Worm (Caenorhabditis elegans) whole organism, young adult: Measurements from ENCODE around the gene far-4.

Experiments
- B0035.1 ChIP-seq: sonication (generic microtip); optimal IDR thresholded peaks from 2 replicates; lab custom pipeline; 2016; ENCODE audit warnings: missing genetic modification characterization, mild to moderate bottlenecking, missing compliant biosample characterization, missing genotype, missing genetic modification reagents
- C06A6.2 ChIP-seq: fragments of 200-800 bp; sonication (Bioruptor generic); conservative IDR thresholded peaks from 2 replicates; pipeline ENCODE4 v1.3.6; 2022; ENCODE audit warnings: missing genetic modification characterization, missing compliant biosample characterization
- D2030.7 ChIP-seq: fragments of 200-800 bp; sonication (Bioruptor generic); IDR thresholded peaks from 2 replicates; pipeline ENCODE4 v1.3.6; 2022; ENCODE audit warnings: missing genetic modification reagents, missing genetic modification characterization, missing compliant biosample characterization
- F49E8.2 ChIP-seq: sonication (generic microtip); optimal IDR thresholded peaks from 3 replicates; lab custom pipeline; 2017; ENCODE audit warnings: missing genetic modification characterization, mild to moderate bottlenecking, missing compliant biosample characterization, antibody characterized with exemption, moderate library complexity; ENCODE audit not compliant: insufficient read depth
- Y95B8A.8 ChIP-seq: fragments of 200-800 bp; sonication (Bioruptor generic); IDR thresholded peaks from 2 replicates; pipeline ENCODE4 v1.3.6; 2022; ENCODE audit warnings: missing genetic modification reagents, missing genetic modification characterization, missing compliant biosample characterization
- aptf-2 ChIP-seq: fragments of 200-800 bp; sonication (Bioruptor generic); conservative IDR thresholded peaks from 2 replicates; pipeline ENCODE4 v1.3.6; 2022; ENCODE audit warnings: missing genetic modification reagents, missing genetic modification characterization, missing compliant biosample characterization
- aptf-3 ChIP-seq: fragments of 200-800 bp; sonication (Bioruptor generic); IDR thresholded peaks from 2 replicates; pipeline ENCODE4 v1.3.6; 2022; ENCODE audit warnings: missing genetic modification characterization, missing compliant biosample characterization
- attf-3 ChIP-seq: fragments of 200-800 bp; sonication (Bioruptor generic); conservative IDR thresholded peaks from 2 replicates; pipeline ENCODE4 v1.3.6; 2022; ENCODE audit warnings: missing genetic modification reagents, missing genetic modification characterization, missing compliant biosample characterization
- ceh-58 ChIP-seq: fragments of 200-800 bp; sonication (Bioruptor generic); IDR thresholded peaks from 2 replicates; pipeline ENCODE4 v1.3.6; 2022; ENCODE audit warnings: missing genetic modification characterization, missing compliant biosample characterization
- him-1 ChIP-seq: sonication (generic microtip); optimal IDR thresholded peaks from 2 replicates; lab custom pipeline; 2016; ENCODE audit warnings: missing genotype, missing genetic modification reagents, missing genetic modification characterization, missing compliant biosample characterization
- hmg-1.2 ChIP-seq: fragments of 200-800 bp; sonication (Bioruptor generic); IDR thresholded peaks from 2 replicates; pipeline ENCODE4 v1.3.6; 2022; ENCODE audit warnings: missing genetic modification reagents, missing genetic modification characterization, missing compliant biosample characterization
- let-607 ChIP-seq, 2 experiments: fragments of 200-800 bp in 1 of 2; sonication (Bioruptor generic) in 1 of 2; sonication (generic microtip) in 1 of 2; optimal IDR thresholded peaks; 2 replicates each; lab custom pipeline; 2016 to 2018; ENCODE audit warnings: mild to moderate bottlenecking in 2 of 2, missing compliant biosample characterization in 2 of 2, missing genetic modification characterization in 2 of 2, moderate library complexity in 2 of 2, missing genotype in 1 of 2
- lin-54 ChIP-seq: fragments of 200-800 bp; sonication (Bioruptor generic); optimal IDR thresholded peaks from 2 replicates; lab custom pipeline; 2018; ENCODE audit warnings: mild to moderate bottlenecking, missing genetic modification characterization, missing compliant biosample characterization
- lsy-27 ChIP-seq: sonication (generic microtip); optimal IDR thresholded peaks from 2 replicates; lab custom pipeline; 2017; ENCODE audit warnings: missing genetic modification characterization, mild to moderate bottlenecking, missing compliant biosample characterization, antibody characterized with exemption, missing genotype, borderline replicate concordance; ENCODE audit not compliant: insufficient read depth
- nfya-2 ChIP-seq: fragments of 200-800 bp; sonication (Bioruptor generic); IDR thresholded peaks from 2 replicates; pipeline ENCODE4 v1.3.6; 2022; ENCODE audit warnings: missing genetic modification reagents, missing genetic modification characterization, missing compliant biosample characterization
- rcor-1 ChIP-seq: fragments of 200-800 bp; sonication (Bioruptor generic); IDR thresholded peaks from 2 replicates; pipeline ENCODE4 v1.3.6; 2022; ENCODE audit warnings: missing genetic modification reagents, missing genetic modification characterization, missing compliant biosample characterization

far-4 gene

ce11 chrV:12949607-12950006, 49.9 kb downstream of the far-4 start, which contains the start of gene T16G1.13:
T16G1.13 (plus strand) TSS chrV:12949907.
- TF ChIP-seq rcor-1 (GFP tag; lab: Robert Waterston, UW) (no peak), let-607 (tag; optimal IDR thresholded peaks at IDR 0.05; lab: Kevin White, UChicago) (no peak), aptf-3 (no peak), hmg-1.2 (GFP tag; lab: Robert Waterston, UW) (no peak), C06A6.2 (GFP tag; lab: Robert Waterston, UW) (no peak), nfya-2 (GFP tag; lab: Robert Waterston, UW) (no peak), aptf-2 (GFP tag; lab: Robert Waterston, UW) (no peak), D2030.7 (GFP tag; lab: Robert Waterston, UW) (no peak), Y95B8A.8 (GFP tag; lab: Robert Waterston, UW) (no peak), lsy-27 (no peak), F49E8.2 (tag; lab: Kevin White, UChicago) (no peak), attf-3 (GFP tag; lab: Robert Waterston, UW) (no peak), ceh-58 (no peak), him-1 (no peak), lin-54 (GFP tag; lab: Kevin White, UChicago) (no peak), B0035.1 (tag; lab: Kevin White, UChicago) (no peak)
